Worm (Caenorhabditis elegans) whole organism, midembryonic: ENCODE results near the gene cutl-19.

Experiments used
- T22C8.4 ChIP-seq: fragments of 200-800 bp; sonication (Bioruptor generic); IDR thresholded peaks from 2 replicates; pipeline ENCODE4 v1.3.6; 2022; ENCODE audit warnings: missing genetic modification characterization, missing compliant biosample characterization
- cog-1 ChIP-seq: sonication (generic microtip); optimal IDR thresholded peaks from 2 replicates; lab custom pipeline; 2016; ENCODE audit warnings: missing genetic modification characterization, missing compliant biosample characterization
- flt-1 ChIP-seq: fragments of 200-800 bp; sonication (Bioruptor generic); IDR thresholded peaks from 2 replicates; pipeline ENCODE4 v1.3.6; 2022; ENCODE audit warnings: missing genetic modification characterization, missing compliant biosample characterization
- klf-2 ChIP-seq: fragments of 200-800 bp; sonication (Bioruptor generic); conservative IDR thresholded peaks from 2 replicates; pipeline ENCODE4 v1.3.6; 2022; ENCODE audit warnings: missing genetic modification reagents, missing genetic modification characterization, missing compliant biosample characterization
- med-1 ChIP-seq: sonication (generic microtip); optimal IDR thresholded peaks from 2 replicates; lab custom pipeline; 2017; ENCODE audit warnings: missing genetic modification characterization, mild to moderate bottlenecking, missing compliant biosample characterization, antibody characterized with exemption, missing genetic modification reagents; ENCODE audit not compliant: insufficient read depth
- ref-1 ChIP-seq: fragments of 200-800 bp; sonication (Bioruptor generic); conservative IDR thresholded peaks from 2 replicates; pipeline ENCODE4 v1.3.6; 2022; ENCODE audit warnings: missing genetic modification reagents, missing genetic modification characterization, missing compliant biosample characterization
- tab-1 ChIP-seq: fragments of 200-800 bp; sonication (Bioruptor generic); IDR thresholded peaks from 2 replicates; pipeline ENCODE4 v1.3.6; 2022; ENCODE audit warnings: missing genetic modification characterization, missing compliant biosample characterization
- ztf-23 ChIP-seq: fragments of 200-800 bp; sonication (Bioruptor generic); IDR thresholded peaks from 2 replicates; pipeline ENCODE4 v1.3.6; 2022; ENCODE audit warnings: missing genetic modification reagents, missing genetic modification characterization, missing compliant biosample characterization
- ztf-29 ChIP-seq: fragments of 200-800 bp; sonication (Bioruptor generic); IDR thresholded peaks from 2 replicates; pipeline ENCODE4 v1.3.6; 2022; ENCODE audit warnings: missing genetic modification reagents, missing genetic modification characterization, missing compliant biosample characterization

- TF ChIP-seq flt-1, result no peak
- TF ChIP-seq tab-1, result no peak
- no peak for TF ChIP-seq cog-1 (tag; lab: Kevin White, UChicago)
- no peak for TF ChIP-seq ztf-23 (GFP tag; lab: Robert Waterston, UW)
- TF ChIP-seq T22C8.4 (GFP tag; lab: Robert Waterston, UW), result no peak
- TF ChIP-seq ref-1, result no peak
- no peak for TF ChIP-seq ztf-29 (GFP tag; lab: Robert Waterston, UW)
- TF ChIP-seq med-1 (GFP tag; lab: Kevin White, UChicago), result no peak
- no peak for TF ChIP-seq klf-2
These were observed 24.4 kb upstream of the cutl-19 start for ce11 chrIII:5241854-5242253.
